Comparison of ENCODE assay signal across 5 worm cellular contexts in the genomic region with DNA sequence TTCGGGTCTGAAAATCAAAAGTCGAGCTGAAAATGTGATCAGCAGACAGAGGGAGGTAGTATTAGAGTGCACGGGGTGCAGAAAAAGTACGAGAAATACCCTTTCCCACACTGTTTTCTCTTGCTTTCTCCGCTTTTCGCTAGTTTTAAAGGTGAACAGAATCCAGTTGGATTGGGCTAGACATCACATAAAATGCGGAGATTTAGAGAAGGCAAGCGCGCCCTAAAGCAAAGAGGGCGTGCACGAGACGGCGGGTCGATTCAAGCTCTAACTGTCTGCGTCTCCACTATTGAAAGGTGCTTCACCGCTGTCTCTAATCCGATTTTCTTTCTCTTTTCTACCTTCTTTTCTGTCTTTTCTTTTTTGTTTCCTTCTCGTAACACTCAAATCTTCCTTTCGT.
A peak's percentile ranks its signal among the peaks of the same experiment; 100 is the strongest.
TF ChIP-seq lines count a peak whose summit lies in the region.

No protein-coding gene starts in this region.

TF ChIP-seq in whole organism, L1 larva, 84 proteins besides CTCF, POLR2A, EP300 and RAD21 (continues in another document):
- TF ChIP-seq fkh-8 (tag; optimal IDR thresholded peaks at IDR 0.05; lab: Kevin White, UChicago) (peak; percentile 88), aly-2 (tag; optimal IDR thresholded peaks at IDR 0.05; lab: Kevin White, UChicago) (peak; percentile 12), lin-13 (GFP tag; optimal IDR thresholded peaks at IDR 0.05; lab: Kevin White, UChicago) (peak; percentile 80), mab-9 (GFP tag; IDR thresholded peaks at IDR 0.05; lab: Robert Waterston, UW) (0 out of 2 replicates have a peak, but pooled peaks have one; percentile 34), mep-1 (tag; optimal IDR thresholded peaks at IDR 0.05; lab: Kevin White, UChicago) (peak; percentile 48), dpl-1 (GFP tag; optimal IDR thresholded peaks at IDR 0.05; lab: Kevin White, UChicago) (peak; percentile 67 to 79 (median 78)), nhr-90 (tag; optimal IDR thresholded peaks at IDR 0.05; lab: Kevin White, UChicago; ENCODE audit: poor library complexity) (peak; percentile 79), ceh-63 (GFP tag; optimal IDR thresholded peaks at IDR 0.05; lab: Kevin White, UChicago) (no peak), nhr-11 (tag; optimal IDR thresholded peaks at IDR 0.05; lab: Kevin White, UChicago) (no peak), hlh-4 (tag; optimal IDR thresholded peaks at IDR 0.05; lab: Kevin White, UChicago) (no peak), lsy-2 (tag; optimal IDR thresholded peaks at IDR 0.05; lab: Kevin White, UChicago) (peak; percentile 87 to 89), zag-1 (tag; optimal IDR thresholded peaks at IDR 0.05; lab: Kevin White, UChicago) (no peak), fkh-4 (tag; optimal IDR thresholded peaks at IDR 0.05; lab: Kevin White, UChicago; ENCODE audit: borderline replicate concordance) (peak; percentile 21), blmp-1 (tag; optimal IDR thresholded peaks at IDR 0.05; lab: Kevin White, UChicago) (peak; percentile 97), ces-1 (GFP tag; optimal IDR thresholded peaks at IDR 0.05; lab: Kevin White, UChicago) (no peak), unc-98 (GFP tag; IDR thresholded peaks at IDR 0.05; lab: Robert Waterston, UW) (no peak)

TF ChIP-seq in whole organism, L3 larva, 47 proteins besides CTCF, POLR2A, EP300 and RAD21 (continues in another document):
- TF ChIP-seq nhr-77 (tag; optimal IDR thresholded peaks at IDR 0.05; lab: Kevin White, UChicago) (no peak), nhr-28 (tag; optimal IDR thresholded peaks at IDR 0.05; lab: Kevin White, UChicago) (no peak), nhr-12 (tag; optimal IDR thresholded peaks at IDR 0.05; lab: Kevin White, UChicago) (no peak), fos-1 (tag; optimal IDR thresholded peaks at IDR 0.05; lab: Kevin White, UChicago) (no peak), fkh-2 (tag; optimal IDR thresholded peaks at IDR 0.05; lab: Kevin White, UChicago) (no peak), fkh-10 (GFP tag; optimal IDR thresholded peaks at IDR 0.05; lab: Kevin White, UChicago) (peak; percentile 25), snpc-4 (tag; optimal IDR thresholded peaks at IDR 0.05; lab: Kevin White, UChicago) (peak; percentile 64), R02D3.7 (tag; optimal IDR thresholded peaks at IDR 0.05; lab: Kevin White, UChicago) (peak; percentile 53), lin-15B (tag; optimal IDR thresholded peaks at IDR 0.05; lab: Kevin White, UChicago) (peak; percentile 93), tbx-2 (tag; optimal IDR thresholded peaks at IDR 0.05; lab: Kevin White, UChicago) (peak; percentile 32), ZK546.5 (tag; optimal IDR thresholded peaks at IDR 0.05; lab: Kevin White, UChicago) (no peak), nhr-23 (tag; optimal IDR thresholded peaks at IDR 0.05; lab: Kevin White, UChicago) (peak; percentile 82), elt-3 (tag; optimal IDR thresholded peaks at IDR 0.05; lab: Kevin White, UChicago) (no peak), nhr-76 (tag; optimal IDR thresholded peaks at IDR 0.05; lab: Kevin White, UChicago) (no peak), mdl-1 (tag; optimal IDR thresholded peaks at IDR 0.05; lab: Kevin White, UChicago) (peak; percentile 85), daf-12 (tag; optimal IDR thresholded peaks at IDR 0.05; lab: Kevin White, UChicago) (no peak), nhr-43 (tag; optimal IDR thresholded peaks at IDR 0.05; lab: Kevin White, UChicago; ENCODE audit: poor library complexity, severe bottlenecking) (peak; percentile 67), nhr-67 (tag; optimal IDR thresholded peaks at IDR 0.05; lab: Kevin White, UChicago) (no peak)

TF ChIP-seq in whole organism, early embryonic, 17 proteins besides CTCF, POLR2A, EP300 and RAD21:
- peak; percentile 50 for TF ChIP-seq hmg-4 (GFP tag; optimal IDR thresholded peaks at IDR 0.05; lab: Kevin White, UChicago)
- no peak for TF ChIP-seq aly-1 (tag; optimal IDR thresholded peaks at IDR 0.05; lab: Kevin White, UChicago)
- peak; percentile 27 for TF ChIP-seq ceh-36 (tag; optimal IDR thresholded peaks at IDR 0.05; lab: Kevin White, UChicago)

TF ChIP-seq in whole organism, midembryonic, 9 proteins besides CTCF, POLR2A, EP300 and RAD21:
- TF ChIP-seq cog-1 (tag; optimal IDR thresholded peaks at IDR 0.05; lab: Kevin White, UChicago) (peak; percentile 57), med-1 (GFP tag; optimal IDR thresholded peaks at IDR 0.05; lab: Kevin White, UChicago; ENCODE audit: insufficient read depth) (no peak), flt-1 (GFP tag; IDR thresholded peaks at IDR 0.05; lab: Robert Waterston, UW) (no peak), ref-1 (GFP tag; conservative IDR thresholded peaks at IDR 0.05; lab: Robert Waterston, UW) (no peak), ztf-29 (GFP tag; IDR thresholded peaks at IDR 0.05; lab: Robert Waterston, UW) (no peak), klf-2 (GFP tag; conservative IDR thresholded peaks at IDR 0.05; lab: Robert Waterston, UW) (no peak), tab-1 (GFP tag; IDR thresholded peaks at IDR 0.05; lab: Robert Waterston, UW) (no peak), T22C8.4 (GFP tag; IDR thresholded peaks at IDR 0.05; lab: Robert Waterston, UW) (peak; percentile 59), ztf-23 (GFP tag; IDR thresholded peaks at IDR 0.05; lab: Robert Waterston, UW) (no peak)

TF ChIP-seq in whole organism, young adult, 124 proteins besides CTCF, POLR2A, EP300 and RAD21 (continues in another document):
- TF ChIP-seq rpc-1 (optimal IDR thresholded peaks at IDR 0.05; lab: Kevin White, UChicago) (no peak), rpc-1 (tag; optimal IDR thresholded peaks at IDR 0.05; lab: Kevin White, UChicago) (no peak), ztf-28 (GFP tag; IDR thresholded peaks at IDR 0.05; lab: Robert Waterston, UW) (0 out of 2 replicates have a peak, but pooled peaks have one; percentile 6), zim-3 (tag; optimal IDR thresholded peaks at IDR 0.05; lab: Kevin White, UChicago) (no peak), aptf-2 (GFP tag; conservative IDR thresholded peaks at IDR 0.05; lab: Robert Waterston, UW) (no peak), ceh-79 (tag; optimal IDR thresholded peaks at IDR 0.05; lab: Kevin White, UChicago) (no peak), F39B2.1 (GFP tag; IDR thresholded peaks at IDR 0.05; lab: Robert Waterston, UW) (no peak), die-1 (tag; optimal IDR thresholded peaks at IDR 0.05; lab: Kevin White, UChicago) (no peak), sptf-2 (GFP tag; optimal IDR thresholded peaks at IDR 0.05; lab: Kevin White, UChicago) (no peak), C06A6.2 (GFP tag; conservative IDR thresholded peaks at IDR 0.05; lab: Robert Waterston, UW) (0 out of 2 replicates have a peak, but pooled peaks have one; percentile 18), nhr-80 (tag; optimal IDR thresholded peaks at IDR 0.05; lab: Kevin White, UChicago) (peak; percentile 79), ztf-18 (tag; optimal IDR thresholded peaks at IDR 0.05; lab: Kevin White, UChicago) (peak; percentile 75), repo-1 (tag; optimal IDR thresholded peaks at IDR 0.05; lab: Kevin White, UChicago) (no peak), madf-8 (GFP tag; conservative IDR thresholded peaks at IDR 0.05; lab: Robert Waterston, UW) (peak; percentile 57), B0035.1 (tag; optimal IDR thresholded peaks at IDR 0.05; lab: Kevin White, UChicago) (no peak), fkh-3 (tag; optimal IDR thresholded peaks at IDR 0.05; lab: Kevin White, UChicago) (no peak), ztf-22 (GFP tag; optimal IDR thresholded peaks at IDR 0.05; lab: Kevin White, UChicago) (no peak), pha-4 (tag; optimal IDR thresholded peaks at IDR 0.05; lab: Kevin White, UChicago) (no peak), rec-8 (tag; optimal IDR thresholded peaks at IDR 0.05; lab: Kevin White, UChicago) (no peak), mxl-1 (tag; optimal IDR thresholded peaks at IDR 0.05; lab: Kevin White, UChicago) (no peak), bed-1 (GFP tag; IDR thresholded peaks at IDR 0.05; lab: Robert Waterston, UW) (no peak), cebp-1 (GFP tag; IDR thresholded peaks at IDR 0.05; lab: Robert Waterston, UW) (no peak), cebp-1 (tag; optimal IDR thresholded peaks at IDR 0.05; lab: Kevin White, UChicago) (peak; percentile 77), atf-7 (tag; optimal IDR thresholded peaks at IDR 0.05; lab: Kevin White, UChicago) (peak; percentile 31), dpff-1 (tag; optimal IDR thresholded peaks at IDR 0.05; lab: Kevin White, UChicago) (no peak), F57A8.1 (GFP tag; optimal IDR thresholded peaks at IDR 0.05; lab: Kevin White, UChicago) (no peak), lin-26 (GFP tag; IDR thresholded peaks at IDR 0.05; lab: Robert Waterston, UW) (no peak), attf-3 (GFP tag; conservative IDR thresholded peaks at IDR 0.05; lab: Robert Waterston, UW) (peak; percentile 45; the same call in 1 of the 2 replicates), egrh-3 (GFP tag; IDR thresholded peaks at IDR 0.05; lab: Robert Waterston, UW) (peak; percentile 41; the same call in 1 of the 2 replicates), nhr-27 (tag; optimal IDR thresholded peaks at IDR 0.05; lab: Kevin White, UChicago) (no peak), unc-62 (GFP tag; optimal IDR thresholded peaks at IDR 0.05; lab: Kevin White, UChicago) (no peak), ceh-40 (GFP tag; IDR thresholded peaks at IDR 0.05; lab: Robert Waterston, UW) (no peak), ceh-27 (GFP tag; optimal IDR thresholded peaks at IDR 0.05; lab: Kevin White, UChicago) (peak; percentile 78), snpc-4 (GFP tag; optimal IDR thresholded peaks at IDR 0.05; lab: Kevin White, UChicago) (no peak), snpc-4 (tag; optimal IDR thresholded peaks at IDR 0.05; lab: Kevin White, UChicago) (peak; percentile 31 to 63 (median 53)), nfya-1 (tag; optimal IDR thresholded peaks at IDR 0.05; lab: Kevin White, UChicago; ENCODE audit: borderline replicate concordance, insufficient read depth) (no peak), let-607 (tag; optimal IDR thresholded peaks at IDR 0.05; lab: Kevin White, UChicago) (no peak), chd-7 (tag; optimal IDR thresholded peaks at IDR 0.05; lab: Kevin White, UChicago) (peak; percentile 63), B0336.3 (GFP tag; IDR thresholded peaks at IDR 0.05; lab: Robert Waterston, UW) (peak; percentile 76), F22D6.2 (tag; optimal IDR thresholded peaks at IDR 0.05; lab: Kevin White, UChicago) (no peak), lsy-27 (tag; optimal IDR thresholded peaks at IDR 0.05; lab: Kevin White, UChicago; ENCODE audit: borderline replicate concordance, insufficient read depth) (no peak), F33H1.4 (GFP tag; IDR thresholded peaks at IDR 0.05; lab: Robert Waterston, UW) (peak; percentile 73), tbp1 (GFP tag; optimal IDR thresholded peaks at IDR 0.05; lab: Kevin White, UChicago) (peak; percentile 68), nfya-2 (GFP tag; IDR thresholded peaks at IDR 0.05; lab: Robert Waterston, UW) (no peak), snpc-1.3 (tag; optimal IDR thresholded peaks at IDR 0.05; lab: Kevin White, UChicago; ENCODE audit: insufficient read depth) (peak; percentile 38), T07F8.4 (tag; optimal IDR thresholded peaks at IDR 0.05; lab: Kevin White, UChicago) (no peak)

Comparison
In these comparisons a context has a peak if more than half of its experiments do, and no peak if none do; other contexts are left out.
1. Of the 8 proteins assayed by ChIP-seq in both whole organism, young adult and whole organism, L1 larva: peak only in whole organism, young adult: none; only in whole organism, L1 larva: dpl-1 and nhr-90; in both: efl-1, snpc-4 and unc-130; in neither: 2; mixed calls (peak in some experiments, not most) for 1.